Fruit fly (Drosophila melanogaster): ENCODE measurements around the gene santa-maria.

- no peak for TF ChIP-seq CG8478 (optimal IDR thresholded peaks at IDR 0.05)
- TF ChIP-seq usp (GFP tag; optimal IDR thresholded peaks at IDR 0.05): no peak
- no peak for TF ChIP-seq psq (optimal IDR thresholded peaks at IDR 0.05)
Measured at dm6 chr2L:7401025-7401424, 50.0 kb downstream of the santa-maria start, which contains the start of gene CG5171.
